Fruit fly (Drosophila melanogaster): ENCODE data around the gene RpLP1.

DNA sequence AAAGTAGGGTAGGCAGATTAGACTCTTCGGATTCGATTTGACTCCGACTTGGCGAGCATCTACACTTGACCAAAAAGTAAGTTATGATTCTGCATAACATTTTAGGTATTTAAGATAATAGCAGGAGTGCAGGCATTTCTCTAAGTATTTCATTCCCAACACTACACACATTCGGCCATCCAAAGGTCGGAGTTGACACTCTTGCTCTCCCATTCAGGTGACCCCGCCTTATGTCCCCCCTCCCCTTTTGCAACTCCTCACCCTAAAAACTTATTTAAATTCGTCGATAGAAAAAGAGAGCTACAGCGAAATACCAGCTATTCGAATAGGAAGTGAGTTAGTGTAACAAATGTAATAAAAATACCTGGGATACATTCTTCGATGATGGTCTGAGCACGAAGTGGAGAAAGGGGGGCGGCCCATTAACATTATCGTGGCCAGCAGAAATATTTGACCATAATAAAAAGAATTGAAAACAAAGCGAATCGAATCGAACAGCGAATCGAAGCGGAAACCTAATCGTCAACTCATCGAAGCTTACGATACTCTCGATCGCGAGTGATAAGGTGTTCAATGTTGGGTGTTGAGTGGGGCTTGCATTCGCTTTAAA, 8.7 kb downstream of the RpLP1 start:
- TF ChIP-seq h (optimal IDR thresholded peaks at IDR 0.05) = no peak
- no peak for TF ChIP-seq insv (optimal IDR thresholded peaks at IDR 0.05)
- TF ChIP-seq ttk (optimal IDR thresholded peaks at IDR 0.05) = no peak
- no peak for TF ChIP-seq psq (optimal IDR thresholded peaks at IDR 0.05)
- TF ChIP-seq Myc (optimal IDR thresholded peaks at IDR 0.05) = no peak
- TF ChIP-seq Sin3A (optimal IDR thresholded peaks at IDR 0.05) = no peak

Data from Kc167 (cell line).